Fruit fly (Drosophila melanogaster): ENCODE data around the gene Rhau.

Gene Rhau

dm6 chr2L:20787271-20787791 lies 29.5 kb upstream of the Rhau start, which contains the start of gene Pomp (continued):
- TF ChIP-seq MBD-R2 (GFP tag; IDR thresholded peaks at IDR 0.05), result peak; percentile 81
- no peak for TF ChIP-seq disco-r (GFP tag; optimal IDR thresholded peaks at IDR 0.05)
- no peak for TF ChIP-seq cg (GFP tag; optimal IDR thresholded peaks at IDR 0.05)
- peak; percentile 72 to 88 for TF ChIP-seq dpn (GFP tag; optimal IDR thresholded peaks at IDR 0.05)
- peak; percentile 76 for TF ChIP-seq oc (tag; optimal IDR thresholded peaks at IDR 0.05)
- no peak; the same call in 1 of the 2 replicates for TF ChIP-seq hbn (GFP tag; IDR thresholded peaks at IDR 0.05; ENCODE audit: partially characterized antibody)
- TF ChIP-seq tna (GFP tag; IDR thresholded peaks at IDR 0.05; ENCODE audit: partially characterized antibody), result peak; percentile 46; the same call in 1 of the 2 replicates
- TF ChIP-seq CG12071 (GFP tag; optimal IDR thresholded peaks at IDR 0.05), result peak; percentile 86
- TF ChIP-seq CG13287 (GFP tag; IDR thresholded peaks at IDR 0.05; ENCODE audit: partially characterized antibody), result peak; percentile 81
- peak; percentile 48 for TF ChIP-seq Dp (GFP tag; optimal IDR thresholded peaks at IDR 0.05)
- TF ChIP-seq Eip74EF (GFP tag; optimal IDR thresholded peaks at IDR 0.05), result peak in 1 of 2 experiments; percentile 75
- peak; percentile 70 for TF ChIP-seq CG12104 (GFP tag; optimal IDR thresholded peaks at IDR 0.05)
- TF ChIP-seq CG1647 (GFP tag; optimal IDR thresholded peaks at IDR 0.05), result peak; percentile 67
- TF ChIP-seq sna (GFP tag; IDR thresholded peaks at IDR 0.05; ENCODE audit: partially characterized antibody), result peak; percentile 47; the same call in 1 of the 2 replicates
- peak; percentile 81 for TF ChIP-seq CHES-1-like (GFP tag; optimal IDR thresholded peaks at IDR 0.05)
- TF ChIP-seq chinmo (GFP tag; IDR thresholded peaks at IDR 0.05; ENCODE audit: partially characterized antibody), result 0 out of 4 replicates have a peak, but pooled peaks have one; percentile 53
- peak; percentile 86 for TF ChIP-seq rib (GFP tag; IDR thresholded peaks at IDR 0.05)
- no peak for TF ChIP-seq CG14965 (GFP tag; optimal IDR thresholded peaks at IDR 0.05; ENCODE audit: borderline replicate concordance)
- peak; percentile 77; the same call in 1 of the 2 replicates for TF ChIP-seq danr (GFP tag; IDR thresholded peaks at IDR 0.05)
- TF ChIP-seq Poxn (GFP tag; IDR thresholded peaks at IDR 0.05), result no peak
- peak; percentile 80 for TF ChIP-seq sens (GFP tag)
- TF ChIP-seq CG10431 (GFP tag; optimal IDR thresholded peaks at IDR 0.05), result no peak
- TF ChIP-seq fu2 (GFP tag; optimal IDR thresholded peaks at IDR 0.05), result peak; percentile 42
- TF ChIP-seq vnd (GFP tag; IDR thresholded peaks at IDR 0.05; ENCODE audit: partially characterized antibody), result no peak
- TF ChIP-seq CG1602 (GFP tag; optimal IDR thresholded peaks at IDR 0.05), result peak; percentile 79
- TF ChIP-seq CoRest (tag; optimal IDR thresholded peaks at IDR 0.05), result peak; percentile 77
- TF ChIP-seq otp (GFP tag; IDR thresholded peaks at IDR 0.05), result peak; percentile 86
- TF ChIP-seq CG6854 (GFP tag; optimal IDR thresholded peaks at IDR 0.05), result peak; percentile 67
- TF ChIP-seq CG15601 (tag; optimal IDR thresholded peaks at IDR 0.05), result peak; percentile 74
- peak; percentile 81 for TF ChIP-seq B-H1 (GFP tag; IDR thresholded peaks at IDR 0.05)
- peak; percentile 67; the same call in 1 of the 3 replicates for TF ChIP-seq Optix (GFP tag; IDR thresholded peaks at IDR 0.05)
- TF ChIP-seq CG11398 (GFP tag; optimal IDR thresholded peaks at IDR 0.05), result no peak
- TF ChIP-seq run (tag; optimal IDR thresholded peaks at IDR 0.05), result peak; percentile 77
- no peak for TF ChIP-seq kni (GFP tag; optimal IDR thresholded peaks at IDR 0.05)
- peak; percentile 57 for TF ChIP-seq HmgD (GFP tag; optimal IDR thresholded peaks at IDR 0.05)
- TF ChIP-seq emc (GFP tag; optimal IDR thresholded peaks at IDR 0.05), result peak; percentile 19
- TF ChIP-seq CG15514 (GFP tag; optimal IDR thresholded peaks at IDR 0.05), result peak; percentile 88
- peak; percentile 62 for TF ChIP-seq maf-S (GFP tag; optimal IDR thresholded peaks at IDR 0.05)
- no peak for TF ChIP-seq lov (optimal IDR thresholded peaks at IDR 0.05)
- peak; percentile 86; the same call in 2 of the 3 replicates for TF ChIP-seq lov (GFP tag; IDR thresholded peaks at IDR 0.05)
- TF ChIP-seq CG30431 (GFP tag; optimal IDR thresholded peaks at IDR 0.05), result peak; percentile 72
- TF ChIP-seq stwl (tag; optimal IDR thresholded peaks at IDR 0.05), result peak; percentile 92
- peak; percentile 53 for TF ChIP-seq ems (GFP tag; optimal IDR thresholded peaks at IDR 0.05)
- TF ChIP-seq pho (GFP tag; optimal IDR thresholded peaks at IDR 0.05), result peak; percentile 33
- peak; percentile 61 for TF ChIP-seq Oaz (GFP tag; IDR thresholded peaks at IDR 0.05)
- no peak for TF ChIP-seq D (optimal IDR thresholded peaks at IDR 0.05)
- peak; percentile 73 for TF ChIP-seq D (GFP tag; optimal IDR thresholded peaks at IDR 0.05)
- TF ChIP-seq CG15011 (GFP tag; optimal IDR thresholded peaks at IDR 0.05), result peak; percentile 80
- TF ChIP-seq hkb (optimal IDR thresholded peaks at IDR 0.05), result no peak
- TF ChIP-seq hkb (GFP tag; IDR thresholded peaks at IDR 0.05), result peak; percentile 88

All from whole organism, embryonic.